Fruit fly (Drosophila melanogaster) whole organism, embryonic: ENCODE data around the gene Trs20.

Experiments used
- CG10267 ChIP-seq: fragments of 200-800 bp; sonication (Bioruptor generic); optimal IDR thresholded peaks from 2 replicates; lab custom pipeline; 2018; ENCODE audit warnings: missing biosample characterization, mild to moderate bottlenecking, missing genetic modification characterization, moderate library complexity
- CG4820 ChIP-seq: fragments of 200-800 bp; sonication (Bioruptor generic); optimal IDR thresholded peaks from 3 replicates; lab custom pipeline; 2016; ENCODE audit warnings: missing biosample characterization, missing genetic modification characterization
- pan ChIP-seq, 4 experiments: fragments of >200 bp in 3 of 4; fragments of 200-800 bp in 1 of 4; sonication (Bioruptor generic) in 1 of 4; optimal IDR thresholded peaks in 3 of 4; IDR thresholded peaks in 1 of 4; 2 replicates each; pipeline versions ENCODE4 v1.3.6 to Lab custom; 2017 to 2022; ENCODE audit warnings: missing biosample characterization in 2 of 4, missing genetic modification characterization in 2 of 4, mixed read lengths in 1 of 4
- sr ChIP-seq: fragments of 200-800 bp; sonication (Bioruptor generic); IDR thresholded peaks from 3 replicates; pipeline ENCODE4 v1.3.6; 2022; ENCODE audit warnings: missing biosample characterization, missing genetic modification characterization

dm6 chr3L:16177751-16178150, 46.3 kb upstream of the Trs20 start:
- TF ChIP-seq CG4820 (GFP tag; lab: Kevin White, UChicago) (no peak), sr (GFP tag; lab: Robert Waterston, UW) (no peak), pan (optimal IDR thresholded peaks at IDR 0.05; lab: Kevin White, UChicago) (no peak), pan (GFP tag; optimal IDR thresholded peaks at IDR 0.05 in 1 of 2, IDR thresholded peaks at IDR 0.05 in 1 of 2) (no peak), CG10267 (no peak)
